Worm (Caenorhabditis elegans): ENCODE measurements around the gene gst-44.

The gst-44 gene

ce11 chrV:16403974-16404373 lies 13.3 kb downstream of the gst-44 start, which contains the start of gene syp-1:
Gene syp-1 (plus strand): TSS chrV:16404274.
- no peak for TF ChIP-seq lin-13 (GFP tag; optimal IDR thresholded peaks at IDR 0.05)
- no peak for TF ChIP-seq nhr-21 (tag; optimal IDR thresholded peaks at IDR 0.05)
- TF ChIP-seq F13H6.1 (tag; optimal IDR thresholded peaks at IDR 0.05) = no peak
- no peak for TF ChIP-seq fos-1 (tag; optimal IDR thresholded peaks at IDR 0.05)
- TF ChIP-seq egl-27 (tag; optimal IDR thresholded peaks at IDR 0.05) = no peak
- no peak for TF ChIP-seq mdl-1 (tag; optimal IDR thresholded peaks at IDR 0.05)
- TF ChIP-seq zag-1 (tag; optimal IDR thresholded peaks at IDR 0.05) = no peak
- no peak for TF ChIP-seq ceh-82 (tag; optimal IDR thresholded peaks at IDR 0.05)
- no peak for TF ChIP-seq C34F6.9 (tag; optimal IDR thresholded peaks at IDR 0.05)
- no peak for TF ChIP-seq lin-39 (tag; optimal IDR thresholded peaks at IDR 0.05)
- no peak for TF ChIP-seq alr-1 (tag; optimal IDR thresholded peaks at IDR 0.05)
- no peak for TF ChIP-seq nhr-11 (tag; optimal IDR thresholded peaks at IDR 0.05)
- TF ChIP-seq ZK546.5 (tag; optimal IDR thresholded peaks at IDR 0.05) = no peak
- TF ChIP-seq ztf-11 (tag; optimal IDR thresholded peaks at IDR 0.05) = no peak
- TF ChIP-seq unc-55 (GFP tag; optimal IDR thresholded peaks at IDR 0.05) = no peak
- no peak for TF ChIP-seq ceh-16 (tag; optimal IDR thresholded peaks at IDR 0.05)
- TF ChIP-seq nhr-10 (tag; optimal IDR thresholded peaks at IDR 0.05) = no peak

- TF ChIP-seq nhr-6 (tag; optimal IDR thresholded peaks at IDR 0.05) = no peak
- no peak for TF ChIP-seq sma-9 (GFP tag; optimal IDR thresholded peaks at IDR 0.05)
- TF ChIP-seq sma-9 (tag; optimal IDR thresholded peaks at IDR 0.05) = no peak
- no peak for TF ChIP-seq nhr-11 (tag; optimal IDR thresholded peaks at IDR 0.05)
- TF ChIP-seq Y55F3AM.14 (GFP tag; optimal IDR thresholded peaks at IDR 0.05) = no peak
- no peak for TF ChIP-seq nhr-237 (tag; optimal IDR thresholded peaks at IDR 0.05)
- no peak for TF ChIP-seq aly-2 (tag; optimal IDR thresholded peaks at IDR 0.05)
These were observed 14.7 kb downstream of the gst-44 start for ce11 chrV:16405366-16405765.

- TF ChIP-seq lin-39 (tag; optimal IDR thresholded peaks at IDR 0.05) = no peak
- TF ChIP-seq aly-2 (tag; optimal IDR thresholded peaks at IDR 0.05) = no peak
- TF ChIP-seq peb-1 (tag; optimal IDR thresholded peaks at IDR 0.05) = no peak
- TF ChIP-seq nhr-23 (tag; optimal IDR thresholded peaks at IDR 0.05) = no peak
- TF ChIP-seq alr-1 (tag; optimal IDR thresholded peaks at IDR 0.05) = no peak
- TF ChIP-seq ztf-11 (tag; optimal IDR thresholded peaks at IDR 0.05) = no peak
- TF ChIP-seq nhr-11 (tag; optimal IDR thresholded peaks at IDR 0.05) = no peak
- TF ChIP-seq nhr-21 (tag; optimal IDR thresholded peaks at IDR 0.05) = no peak
- TF ChIP-seq blmp-1 (tag; optimal IDR thresholded peaks at IDR 0.05; ENCODE audit: insufficient read depth) = no peak
- TF ChIP-seq skn-1 (tag; optimal IDR thresholded peaks at IDR 0.05) = no peak
These were observed 15.7 kb downstream of the gst-44 start for ce11 chrV:16406357-16406756.

- TF ChIP-seq egl-27 (tag; optimal IDR thresholded peaks at IDR 0.05) = no peak
- TF ChIP-seq unc-62 (GFP tag; optimal IDR thresholded peaks at IDR 0.05) = no peak
- TF ChIP-seq nhr-23 (tag; optimal IDR thresholded peaks at IDR 0.05) = no peak
- TF ChIP-seq elt-1 (tag; optimal IDR thresholded peaks at IDR 0.05) = no peak
- no peak for TF ChIP-seq nhr-25 (tag; optimal IDR thresholded peaks at IDR 0.05)
- no peak for TF ChIP-seq ama-1 (optimal IDR thresholded peaks at IDR 0.05)
- TF ChIP-seq lsy-2 (tag; optimal IDR thresholded peaks at IDR 0.05) = no peak
- TF ChIP-seq crh-2 (tag; optimal IDR thresholded peaks at IDR 0.05) = no peak
- TF ChIP-seq sem-4 (tag; optimal IDR thresholded peaks at IDR 0.05) = no peak
- no peak for TF ChIP-seq nhr-77 (tag; optimal IDR thresholded peaks at IDR 0.05)
- no peak for TF ChIP-seq unc-55 (GFP tag; optimal IDR thresholded peaks at IDR 0.05)
- no peak for TF ChIP-seq sma-3 (GFP tag; optimal IDR thresholded peaks at IDR 0.05)
- no peak for TF ChIP-seq nhr-129 (tag; optimal IDR thresholded peaks at IDR 0.05)
- TF ChIP-seq nhr-10 (tag; optimal IDR thresholded peaks at IDR 0.05) = no peak
- no peak for TF ChIP-seq mbf-1 (tag; optimal IDR thresholded peaks at IDR 0.05)
- TF ChIP-seq ztf-1 (GFP tag; conservative IDR thresholded peaks at IDR 0.05) = no peak
- TF ChIP-seq C34F6.9 (tag; optimal IDR thresholded peaks at IDR 0.05) = no peak
These were observed 17.0 kb downstream of the gst-44 start, which contains the start of gene F26D2.3 for ce11 chrV:16407663-16408062. Gene F26D2.3 (plus strand): TSS chrV:16407963.
